Worm (Caenorhabditis elegans) whole organism, L4 larva: ENCODE data around the gene C34C12.9.

Experiments
- ZK546.5 ChIP-seq, 2 experiments: sonication (generic microtip); optimal IDR thresholded peaks; 2 replicates each; lab custom pipeline; 2017; ENCODE audit warnings: missing biosample characterization in 2 of 2, missing genetic modification characterization in 2 of 2
- cey-2 ChIP-seq: sonication (generic microtip); optimal IDR thresholded peaks from 3 replicates; lab custom pipeline; 2017; ENCODE audit warnings: missing genetic modification characterization, mild to moderate bottlenecking, missing compliant biosample characterization, antibody characterized with exemption, borderline replicate concordance; ENCODE audit not compliant: insufficient read depth
- egl-27 ChIP-seq: sonication (generic microtip); optimal IDR thresholded peaks from 3 replicates; lab custom pipeline; 2017; ENCODE audit warnings: missing biosample characterization, missing genetic modification reagents, missing genetic modification characterization
- jun-1 ChIP-seq: fragments of 150-350 bp; optimal IDR thresholded peaks from 2 replicates; lab custom pipeline; 2014; ENCODE audit warnings: missing biosample characterization, missing genetic modification reagents, missing genetic modification characterization
- lin-39 ChIP-seq: fragments of 150-350 bp; optimal IDR thresholded peaks from 2 replicates; lab custom pipeline; 2014; ENCODE audit warnings: missing biosample characterization, missing genetic modification reagents, missing genetic modification characterization
- nhr-11 ChIP-seq: fragments of 150-350 bp; optimal IDR thresholded peaks from 2 replicates; lab custom pipeline; 2014; ENCODE audit warnings: missing biosample characterization, missing genetic modification characterization
- nhr-25 ChIP-seq: sonication (generic microtip); optimal IDR thresholded peaks from 2 replicates; lab custom pipeline; 2017; ENCODE audit warnings: missing genetic modification characterization, mild to moderate bottlenecking, missing compliant biosample characterization, antibody characterized with exemption, moderate library complexity, borderline replicate concordance; ENCODE audit not compliant: insufficient read depth
- nhr-42 ChIP-seq: fragments of 200-800 bp; sonication (Bioruptor generic); IDR thresholded peaks from 2 replicates; pipeline ENCODE4 v1.3.6; 2022; ENCODE audit warnings: missing genetic modification characterization, missing compliant biosample characterization
- nhr-77 ChIP-seq: fragments of 150-350 bp; optimal IDR thresholded peaks from 2 replicates; lab custom pipeline; 2014; ENCODE audit warnings: missing biosample characterization, missing genetic modification characterization
- zag-1 ChIP-seq: fragments of 150-350 bp; optimal IDR thresholded peaks from 2 replicates; lab custom pipeline; 2014; ENCODE audit warnings: missing biosample characterization, missing genetic modification characterization
- ztf-11 ChIP-seq: fragments of 150-350 bp; optimal IDR thresholded peaks from 2 replicates; lab custom pipeline; 2014; ENCODE audit warnings: missing biosample characterization, missing genetic modification characterization

DNA sequence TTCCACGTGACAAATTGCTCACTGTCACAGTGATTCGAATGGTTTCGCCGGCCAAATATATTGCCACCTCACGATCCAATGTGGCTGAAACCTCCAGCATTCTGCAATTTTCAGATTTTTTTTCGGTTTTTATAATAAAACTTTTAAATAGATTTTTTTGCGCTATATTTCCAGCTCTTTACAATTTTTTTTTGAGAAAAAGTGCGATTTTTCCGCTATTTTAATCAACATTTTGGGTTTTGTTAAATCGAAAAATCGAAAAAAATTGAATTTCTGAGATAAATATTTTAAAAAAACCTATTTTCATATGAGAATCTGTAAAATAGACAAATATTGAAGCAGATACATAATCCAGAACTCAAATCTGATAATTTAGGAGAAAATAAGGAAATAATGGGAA lies 23.6 kb upstream of the C34C12.9 start, which contains the start of gene M01F1.9:
- TF ChIP-seq jun-1 (no peak), zag-1 (no peak), egl-27 (tag; lab: Kevin White, UChicago) (no peak), nhr-25 (tag; lab: Kevin White, UChicago) (no peak), nhr-11 (tag; lab: Kevin White, UChicago) (no peak), nhr-77 (tag; lab: Kevin White, UChicago) (no peak), nhr-42 (no peak), lin-39 (no peak), ZK546.5 (tag; optimal IDR thresholded peaks at IDR 0.05; lab: Kevin White, UChicago) (no peak), cey-2 (no peak), ztf-11 (no peak)
